Fruit fly (Drosophila melanogaster) whole organism, wandering third instar larva: ENCODE measurements around the gene CG16762.

Experiments used
- Abd-B ChIP-seq: fragments of >200 bp; optimal IDR thresholded peaks from 2 replicates; lab custom pipeline; 2017; ENCODE audit warnings: missing biosample characterization, missing genetic modification characterization
- GATAd ChIP-seq: sonication (Bioruptor generic); optimal IDR thresholded peaks from 2 replicates; lab custom pipeline; 2016; ENCODE audit warnings: missing biosample characterization, missing genetic modification characterization
- HLH106 ChIP-seq: fragments of 200-800 bp; optimal IDR thresholded peaks from 3 replicates; lab custom pipeline; 2019; ENCODE audit warnings: missing biosample characterization, mild to moderate bottlenecking, missing genetic modification characterization, moderate library complexity
- Myc ChIP-seq: fragments of >200 bp; optimal IDR thresholded peaks from 2 replicates; lab custom pipeline; 2017

DNA sequence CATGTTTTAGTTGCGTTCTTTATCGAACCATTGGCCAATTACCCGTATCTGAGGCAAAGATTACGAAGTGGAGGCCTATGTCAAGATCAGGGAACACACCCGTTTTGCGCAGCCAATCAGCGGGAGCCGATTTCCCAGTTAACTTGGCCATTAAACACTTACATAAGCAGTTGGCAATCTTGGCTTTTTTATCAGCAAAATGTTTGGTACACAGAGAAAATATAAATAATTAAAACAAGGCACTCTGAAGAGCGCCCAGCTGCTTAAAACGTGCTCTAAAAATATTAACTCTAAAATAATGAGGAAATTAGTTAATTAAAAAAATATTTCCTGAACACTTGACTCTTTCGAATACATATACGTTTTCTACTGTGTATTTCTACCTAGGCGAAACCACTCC, 26.4 kb upstream of the CG16762 start:
- TF ChIP-seq Myc (lab: Kevin White, UChicago) (no peak), Abd-B (no peak), GATAd (no peak), HLH106 (tag; lab: Kevin White, UChicago) (peak; percentile 12)
